Worm (Caenorhabditis elegans) whole organism, L4 larva: ENCODE results near the gene prmt-1.

Experiments used
- F26F4.8 ChIP-seq: fragments of 200-800 bp; sonication (Bioruptor generic); conservative IDR thresholded peaks from 2 replicates; pipeline ENCODE4 v1.3.6; 2022; ENCODE audit warnings: missing genetic modification characterization, missing compliant biosample characterization
- F37D6.2 ChIP-seq: sonication (generic microtip); optimal IDR thresholded peaks from 2 replicates; lab custom pipeline; 2016; ENCODE audit warnings: mild to moderate bottlenecking, missing genetic modification characterization, missing compliant biosample characterization
- T26A8.4 ChIP-seq: fragments of 200-800 bp; sonication (Bioruptor generic); IDR thresholded peaks from 2 replicates; pipeline ENCODE4 v1.3.6; 2022; ENCODE audit warnings: missing genetic modification characterization, missing compliant biosample characterization
- Y105C5A.15 ChIP-seq: fragments of 200-800 bp; sonication (Bioruptor generic); IDR thresholded peaks from 2 replicates; pipeline ENCODE4 v1.3.6; 2022; ENCODE audit warnings: missing genetic modification characterization, missing compliant biosample characterization
- Y48G9A.11 ChIP-seq: fragments of 200-800 bp; sonication (Bioruptor generic); IDR thresholded peaks from 2 replicates; pipeline ENCODE4 v1.3.6; 2022; ENCODE audit warnings: missing genetic modification reagents, missing genetic modification characterization, missing compliant biosample characterization
- ZK546.5 ChIP-seq, 2 experiments: sonication (generic microtip); optimal IDR thresholded peaks; 2 replicates each; lab custom pipeline; 2017; ENCODE audit warnings: missing biosample characterization in 2 of 2, missing genetic modification characterization in 2 of 2
- aha-1 ChIP-seq: fragments of 150-350 bp; peaks from one replicate; lab custom pipeline; 2014; ENCODE audit warnings: missing biosample characterization, missing genetic modification characterization
- aly-2 ChIP-seq: sonication (generic microtip); optimal IDR thresholded peaks from 2 replicates; lab custom pipeline; 2018; ENCODE audit warnings: missing biosample characterization, missing genetic modification characterization
- ama-1 ChIP-seq: fragments of 150-350 bp; optimal IDR thresholded peaks from 2 replicates; lab custom pipeline; 2014; ENCODE audit warnings: inconsistent platforms, mixed read lengths
- ceh-28 ChIP-seq: fragments of 150-350 bp; optimal IDR thresholded peaks from 2 replicates; lab custom pipeline; 2014; ENCODE audit warnings: missing biosample characterization, missing genetic modification reagents, missing genetic modification characterization
- daf-12 ChIP-seq: fragments of 150-350 bp; optimal IDR thresholded peaks from 2 replicates; lab custom pipeline; 2014; ENCODE audit warnings: missing biosample characterization, missing genetic modification reagents, missing genetic modification characterization
- daf-16 ChIP-seq, 3 experiments: sonication (generic microtip); optimal IDR thresholded peaks; 2 replicates each; lab custom pipeline; 2016 to 2017; ENCODE audit warnings: missing genetic modification characterization in 3 of 3, missing genetic modification reagents in 3 of 3, mild to moderate bottlenecking in 2 of 3, missing compliant biosample characterization in 2 of 3, missing biosample characterization in 1 of 3, moderate library complexity in 1 of 3
- daf-8 ChIP-seq: fragments of 200-800 bp; sonication (Bioruptor generic); IDR thresholded peaks from 2 replicates; pipeline ENCODE4 v1.3.6; 2022; ENCODE audit warnings: missing genetic modification characterization, missing compliant biosample characterization
- dmd-6 ChIP-seq: fragments of 200-800 bp; sonication (Bioruptor generic); IDR thresholded peaks from 2 replicates; pipeline ENCODE4 v1.3.6; 2022; ENCODE audit warnings: missing genetic modification reagents, missing genetic modification characterization, missing compliant biosample characterization
- dmd-8 ChIP-seq: fragments of 200-800 bp; sonication (Bioruptor generic); IDR thresholded peaks from 2 replicates; pipeline ENCODE4 v1.3.6; 2022; ENCODE audit warnings: missing genetic modification characterization, missing compliant biosample characterization
- duxl-1 ChIP-seq: sonication (generic microtip); optimal IDR thresholded peaks from 2 replicates; lab custom pipeline; 2016; ENCODE audit warnings: mild to moderate bottlenecking, missing genetic modification characterization, moderate library complexity, missing compliant biosample characterization; ENCODE audit not compliant: poor library complexity
- dve-1 ChIP-seq: sonication (generic microtip); optimal IDR thresholded peaks from 2 replicates; lab custom pipeline; 2017; ENCODE audit warnings: antibody characterized with exemption, mild to moderate bottlenecking, missing genetic modification characterization, missing compliant biosample characterization; ENCODE audit not compliant: insufficient read depth
- egl-27 ChIP-seq: sonication (generic microtip); optimal IDR thresholded peaks from 3 replicates; lab custom pipeline; 2017; ENCODE audit warnings: missing biosample characterization, missing genetic modification reagents, missing genetic modification characterization
- egl-43 ChIP-seq: fragments of 200-800 bp; sonication (Bioruptor generic); IDR thresholded peaks from 2 replicates; pipeline ENCODE4 v1.3.6; 2022; ENCODE audit warnings: missing genetic modification reagents, missing genetic modification characterization, missing compliant biosample characterization
- hlh-11 ChIP-seq: fragments of 200-800 bp; sonication (Bioruptor generic); optimal IDR thresholded peaks from 2 replicates; lab custom pipeline; 2018; ENCODE audit warnings: mild to moderate bottlenecking, missing genetic modification characterization, missing compliant biosample characterization
- hlh-30 ChIP-seq: sonication (generic microtip); optimal IDR thresholded peaks from 2 replicates; lab custom pipeline; 2017; ENCODE audit warnings: antibody characterized with exemption, mild to moderate bottlenecking, missing genetic modification characterization, missing compliant biosample characterization; ENCODE audit not compliant: insufficient read depth
- lim-7 ChIP-seq: fragments of 200-800 bp; sonication (Bioruptor generic); IDR thresholded peaks from 2 replicates; pipeline ENCODE4 v1.3.6; 2022; ENCODE audit warnings: missing genetic modification characterization, missing compliant biosample characterization
- lin-1 ChIP-seq: fragments of 200-800 bp; sonication (Bioruptor generic); IDR thresholded peaks from 2 replicates; pipeline ENCODE4 v1.3.6; 2022; ENCODE audit warnings: missing genetic modification reagents, missing genetic modification characterization, missing compliant biosample characterization
- lin-13 ChIP-seq: fragments of 150-350 bp; optimal IDR thresholded peaks from 2 replicates; lab custom pipeline; 2014; ENCODE audit warnings: missing biosample characterization, missing genetic modification reagents, missing genetic modification characterization
- lir-3 ChIP-seq: sonication (generic microtip); optimal IDR thresholded peaks from 2 replicates; lab custom pipeline; 2016; ENCODE audit warnings: mild to moderate bottlenecking, missing genetic modification characterization, missing compliant biosample characterization
- madf-9 ChIP-seq: fragments of 200-800 bp; sonication (Bioruptor generic); conservative IDR thresholded peaks from 2 replicates; pipeline ENCODE4 v1.3.6; 2022; ENCODE audit warnings: missing genetic modification reagents, missing genetic modification characterization, missing compliant biosample characterization
- mes-2 ChIP-seq: sonication (generic microtip); optimal IDR thresholded peaks from 2 replicates; lab custom pipeline; 2016; ENCODE audit warnings: missing genotype, mild to moderate bottlenecking, missing genetic modification characterization, missing compliant biosample characterization; ENCODE audit not compliant: poor library complexity, severe bottlenecking
- mxl-3 ChIP-seq: fragments of 200-800 bp; sonication (Bioruptor generic); optimal IDR thresholded peaks from 2 replicates; lab custom pipeline; 2018; ENCODE audit warnings: mild to moderate bottlenecking, missing genetic modification characterization, missing compliant biosample characterization
- nhr-10 ChIP-seq: fragments of 150-350 bp; optimal IDR thresholded peaks from 2 replicates; lab custom pipeline; 2014; ENCODE audit warnings: missing biosample characterization, missing genetic modification characterization
- nhr-102 ChIP-seq: sonication (generic microtip); optimal IDR thresholded peaks from 2 replicates; lab custom pipeline; 2016; ENCODE audit warnings: mild to moderate bottlenecking, missing genetic modification characterization, moderate library complexity, missing compliant biosample characterization
- nhr-237 ChIP-seq: sonication (generic microtip); optimal IDR thresholded peaks from 2 replicates; lab custom pipeline; 2017; ENCODE audit warnings: missing biosample characterization, missing genetic modification characterization
- nhr-25 ChIP-seq: sonication (generic microtip); optimal IDR thresholded peaks from 2 replicates; lab custom pipeline; 2017; ENCODE audit warnings: missing genetic modification characterization, mild to moderate bottlenecking, missing compliant biosample characterization, antibody characterized with exemption, moderate library complexity, borderline replicate concordance; ENCODE audit not compliant: insufficient read depth
- nhr-28 ChIP-seq: fragments of 150-350 bp; optimal IDR thresholded peaks from 2 replicates; lab custom pipeline; 2014; ENCODE audit warnings: missing biosample characterization, missing genetic modification characterization
- nhr-41 ChIP-seq: fragments of 200-800 bp; sonication (Bioruptor generic); IDR thresholded peaks from 2 replicates; pipeline ENCODE4 v1.3.6; 2022; ENCODE audit warnings: missing genetic modification reagents, missing genetic modification characterization, missing compliant biosample characterization
- nhr-42 ChIP-seq: fragments of 200-800 bp; sonication (Bioruptor generic); IDR thresholded peaks from 2 replicates; pipeline ENCODE4 v1.3.6; 2022; ENCODE audit warnings: missing genetic modification characterization, missing compliant biosample characterization
- nhr-48 ChIP-seq: sonication (generic microtip); optimal IDR thresholded peaks from 2 replicates; lab custom pipeline; 2016; ENCODE audit warnings: mild to moderate bottlenecking, missing genetic modification characterization, missing compliant biosample characterization
- nhr-76 ChIP-seq: fragments of 150-350 bp; optimal IDR thresholded peaks from 2 replicates; lab custom pipeline; 2014; ENCODE audit warnings: missing biosample characterization, missing genetic modification characterization
- pha-4 ChIP-seq, 2 experiments: fragments of 150-350 bp in 1 of 2; fragments of 200-800 bp in 1 of 2; sonication (Bioruptor generic) in 1 of 2; IDR thresholded peaks in 1 of 2; optimal IDR thresholded peaks in 1 of 2; 2 replicates each; pipeline versions ENCODE4 v1.3.6 to Lab custom; 2014 to 2022; ENCODE audit warnings: missing genetic modification characterization in 2 of 2, missing genetic modification reagents in 2 of 2, missing biosample characterization in 1 of 2, missing compliant biosample characterization in 1 of 2
- php-3 ChIP-seq: fragments of 200-800 bp; sonication (Bioruptor generic); IDR thresholded peaks from 2 replicates; pipeline ENCODE4 v1.3.6; 2022; ENCODE audit warnings: missing genetic modification reagents, missing genetic modification characterization, missing compliant biosample characterization
- pqm-1 ChIP-seq: sonication (generic microtip); optimal IDR thresholded peaks from 2 replicates; lab custom pipeline; 2017; ENCODE audit warnings: missing biosample characterization, missing genetic modification characterization
- snpc-1.2 ChIP-seq: fragments of 200-800 bp; sonication (Bioruptor generic); IDR thresholded peaks from 2 replicates; pipeline ENCODE4 v1.3.6; 2022; ENCODE audit warnings: missing genetic modification reagents, missing genetic modification characterization, missing compliant biosample characterization
- unc-130 ChIP-seq: sonication (generic microtip); optimal IDR thresholded peaks from 2 replicates; lab custom pipeline; 2016; ENCODE audit warnings: missing genetic modification reagents, missing genetic modification characterization, missing compliant biosample characterization
- vab-7 ChIP-seq: fragments of 200-800 bp; sonication (Bioruptor generic); IDR thresholded peaks from 2 replicates; pipeline ENCODE4 v1.3.6; 2022; ENCODE audit warnings: missing genetic modification reagents, missing genetic modification characterization, missing compliant biosample characterization
- zfp-3 ChIP-seq: fragments of 200-800 bp; sonication (Bioruptor generic); conservative IDR thresholded peaks from 2 replicates; pipeline ENCODE4 v1.3.6; 2022; ENCODE audit warnings: missing genetic modification reagents, missing genetic modification characterization, missing compliant biosample characterization
- ztf-11 ChIP-seq: fragments of 150-350 bp; optimal IDR thresholded peaks from 2 replicates; lab custom pipeline; 2014; ENCODE audit warnings: missing biosample characterization, missing genetic modification characterization

prmt-1 gene

ce11 chrV:20233743-20234142, 35.8 kb downstream of the prmt-1 start, which contains the start of gene Y113G7B.15:
Gene Y113G7B.15 (minus strand): TSS chrV:20233843.
- TF ChIP-seq lim-7 (no peak), nhr-25 (tag; lab: Kevin White, UChicago) (no peak), egl-43 (GFP tag; lab: Robert Waterston, UW) (no peak), dmd-8 (GFP tag; lab: Robert Waterston, UW) (no peak), F37D6.2 (tag; lab: Kevin White, UChicago) (no peak), dmd-6 (GFP tag; lab: Robert Waterston, UW) (no peak), snpc-1.2 (GFP tag; lab: Robert Waterston, UW) (no peak), hlh-30 (tag; lab: Kevin White, UChicago) (no peak), lir-3 (tag; lab: Kevin White, UChicago) (no peak), nhr-237 (tag; lab: Kevin White, UChicago) (no peak), pha-4 (GFP tag; IDR thresholded peaks at IDR 0.05; lab: Robert Waterston, UW) (no peak), pha-4 (tag; optimal IDR thresholded peaks at IDR 0.05; lab: Kevin White, UChicago) (no peak), nhr-41 (no peak), mxl-3 (GFP tag; lab: Kevin White, UChicago) (no peak), aha-1 (tag; lab: Kevin White, UChicago) (no peak), ztf-11 (tag; lab: Kevin White, UChicago) (no peak), F26F4.8 (GFP tag; lab: Robert Waterston, UW) (no peak), T26A8.4 (GFP tag; lab: Robert Waterston, UW) (no peak)

- TF ChIP-seq ceh-28 (tag; lab: Kevin White, UChicago) (no peak), daf-16 (GFP tag; optimal IDR thresholded peaks at IDR 0.05; lab: Kevin White, UChicago) (no peak), daf-16 (tag; optimal IDR thresholded peaks at IDR 0.05; lab: Kevin White, UChicago) (peak; percentile 69), nhr-10 (tag; lab: Kevin White, UChicago) (no peak), nhr-76 (tag; lab: Kevin White, UChicago) (no peak), madf-9 (GFP tag; lab: Robert Waterston, UW) (no peak), dve-1 (tag; lab: Kevin White, UChicago) (peak; percentile 9), hlh-11 (tag; lab: Kevin White, UChicago) (peak; percentile 22), lin-1 (no peak), duxl-1 (no peak), mes-2 (tag; lab: Kevin White, UChicago) (peak; percentile 1), nhr-48 (tag; lab: Kevin White, UChicago) (no peak), dmd-6 (GFP tag; lab: Robert Waterston, UW) (peak; percentile 57; the same call in 1 of the 2 replicates), php-3 (GFP tag; lab: Robert Waterston, UW) (peak; percentile 56; the same call in 1 of the 2 replicates), nhr-28 (peak; percentile 40), daf-8 (no peak), pqm-1 (tag; lab: Kevin White, UChicago) (peak; percentile 91), unc-130 (no peak), Y105C5A.15 (GFP tag; lab: Robert Waterston, UW) (no peak), nhr-42 (no peak)
- TF ChIP-seq, all 104 proteins: peak for 8
These were observed 44.2 kb downstream of the prmt-1 start for ce11 chrV:20225312-20225711.

DNA sequence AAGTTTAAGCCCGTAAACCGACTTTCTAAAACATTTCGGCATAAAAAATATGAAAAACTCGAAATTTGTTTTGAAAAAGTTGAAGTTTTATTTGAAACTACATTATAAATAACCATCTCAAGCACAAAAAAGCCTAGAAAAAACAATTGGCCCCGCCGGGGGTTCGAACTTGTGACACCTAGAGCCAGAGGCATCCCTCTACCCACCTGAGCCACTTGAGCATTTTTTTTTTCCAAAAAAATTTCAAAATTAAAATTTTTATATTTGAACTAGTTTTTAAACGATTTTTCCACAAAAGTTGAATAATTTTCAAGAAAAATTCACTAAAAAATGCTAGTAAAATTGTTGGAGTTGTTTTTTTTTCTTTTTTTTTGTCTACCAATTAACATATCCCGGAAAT, 45.8 kb downstream of the prmt-1 start:
- TF ChIP-seq aly-2 (no peak), vab-7 (GFP tag; lab: Robert Waterston, UW) (no peak), nhr-10 (tag; lab: Kevin White, UChicago) (no peak), ceh-28 (tag; lab: Kevin White, UChicago) (no peak), egl-27 (no peak), lin-13 (GFP tag; lab: Kevin White, UChicago) (no peak), daf-8 (no peak), ZK546.5 (tag; optimal IDR thresholded peaks at IDR 0.05; lab: Kevin White, UChicago) (no peak), nhr-76 (tag; lab: Kevin White, UChicago) (no peak), zfp-3 (GFP tag; lab: Robert Waterston, UW) (no peak), ama-1 (lab: Kevin White, UChicago) (no peak), daf-12 (tag; lab: Kevin White, UChicago) (no peak), nhr-102 (no peak), Y48G9A.11 (GFP tag; lab: Robert Waterston, UW) (no peak), nhr-237 (tag; lab: Kevin White, UChicago) (no peak)
